Fruit fly (Drosophila melanogaster): ENCODE results near the gene CG15912.

Gene CG15912

DNA sequence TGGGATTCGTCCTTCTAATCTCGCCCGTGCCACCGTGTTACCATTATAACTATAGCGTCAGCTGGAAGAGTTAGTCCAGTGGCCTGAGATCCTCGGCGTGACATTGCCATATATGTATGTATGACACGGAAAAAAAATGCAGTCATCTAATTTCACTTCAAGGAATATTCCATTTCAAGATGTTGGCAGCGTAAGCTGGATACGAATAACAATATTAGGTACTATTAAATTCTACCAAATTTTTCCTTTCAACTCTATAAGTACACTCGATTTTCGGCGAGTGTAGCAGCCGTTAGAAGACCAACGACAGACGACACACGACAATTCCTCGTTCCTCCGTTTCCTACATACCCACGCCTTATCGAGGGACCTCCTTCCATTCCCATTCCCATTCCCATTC, 16.1 kb downstream of the CG15912 start:
- no peak for TF ChIP-seq ovo (GFP tag; optimal IDR thresholded peaks at IDR 0.05)
- no peak for TF ChIP-seq bab1 (GFP tag; optimal IDR thresholded peaks at IDR 0.05)
- TF ChIP-seq Mnt (GFP tag; optimal IDR thresholded peaks at IDR 0.05): no peak
- no peak for TF ChIP-seq CG7045 (GFP tag; optimal IDR thresholded peaks at IDR 0.05)
- TF ChIP-seq CG11617 (GFP tag; optimal IDR thresholded peaks at IDR 0.05): no peak
- TF ChIP-seq CG5204 (GFP tag; optimal IDR thresholded peaks at IDR 0.05): no peak
- no peak for TF ChIP-seq Hr96 (GFP tag; optimal IDR thresholded peaks at IDR 0.05)
- TF ChIP-seq kay (GFP tag; ENCODE audit: borderline replicate concordance): no peak
- TF ChIP-seq tj (GFP tag; optimal IDR thresholded peaks at IDR 0.05): no peak
- no peak for TF ChIP-seq Clk (GFP tag; optimal IDR thresholded peaks at IDR 0.05)
- TF ChIP-seq CG33017 (tag; optimal IDR thresholded peaks at IDR 0.05): no peak
- no peak for TF ChIP-seq cic (GFP tag; optimal IDR thresholded peaks at IDR 0.05)
- no peak for TF ChIP-seq CG14711 (tag; optimal IDR thresholded peaks at IDR 0.05)
- TF ChIP-seq CG7101 (tag; optimal IDR thresholded peaks at IDR 0.05): no peak
- TF ChIP-seq CG12768 (GFP tag; optimal IDR thresholded peaks at IDR 0.05): no peak
- no peak for TF ChIP-seq Crg-1 (GFP tag; optimal IDR thresholded peaks at IDR 0.05)
- no peak for TF ChIP-seq pad (GFP tag; optimal IDR thresholded peaks at IDR 0.05)
- no peak for TF ChIP-seq toe (GFP tag; optimal IDR thresholded peaks at IDR 0.05)

dm6 chrX:4571829-4572228, 23.0 kb downstream of the CG15912 start, which contains the start of gene CG12684:
Gene CG12684, minus strand, starts transcription at chrX:4571929.
- no peak for TF ChIP-seq Clk (GFP tag; optimal IDR thresholded peaks at IDR 0.05)
- TF ChIP-seq ovo (GFP tag; optimal IDR thresholded peaks at IDR 0.05): no peak
- no peak for TF ChIP-seq CG5204 (GFP tag; optimal IDR thresholded peaks at IDR 0.05)
- no peak for TF ChIP-seq tj (GFP tag; optimal IDR thresholded peaks at IDR 0.05)
- TF ChIP-seq CG11617 (GFP tag; optimal IDR thresholded peaks at IDR 0.05): no peak
- TF ChIP-seq Hr96 (GFP tag; optimal IDR thresholded peaks at IDR 0.05): no peak
- TF ChIP-seq cnc (optimal IDR thresholded peaks at IDR 0.05): no peak
- TF ChIP-seq bab1 (GFP tag; optimal IDR thresholded peaks at IDR 0.05): no peak
- TF ChIP-seq pad (GFP tag; optimal IDR thresholded peaks at IDR 0.05): no peak

dm6 chrX:4573971-4574370, 25.1 kb downstream of the CG15912 start:
- TF ChIP-seq tj (GFP tag; optimal IDR thresholded peaks at IDR 0.05) (no peak), kay (GFP tag; ENCODE audit: borderline replicate concordance) (no peak), cnc (optimal IDR thresholded peaks at IDR 0.05) (no peak)

DNA sequence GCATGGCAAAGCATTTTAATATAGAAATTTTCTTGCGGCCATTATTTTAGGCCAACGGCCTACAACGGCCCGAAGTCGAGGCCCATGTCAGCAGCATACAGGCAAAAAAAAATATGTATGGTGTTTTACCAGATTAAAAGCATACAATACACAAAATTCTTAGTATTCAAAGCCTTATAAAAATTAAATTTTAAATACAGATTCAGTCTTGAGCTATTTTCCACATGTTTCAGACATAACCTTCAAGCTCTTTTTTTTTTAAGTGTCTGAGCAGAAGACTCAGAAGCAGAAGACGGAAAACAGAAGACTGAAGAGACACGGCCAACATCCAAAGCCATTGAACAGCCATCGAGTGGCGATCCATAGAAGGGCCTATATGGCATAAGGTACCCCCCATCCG, 32.9 kb downstream of the CG15912 start:
- TF ChIP-seq tj (GFP tag; optimal IDR thresholded peaks at IDR 0.05) (no peak), ovo (GFP tag; optimal IDR thresholded peaks at IDR 0.05) (no peak), kay (GFP tag; ENCODE audit: borderline replicate concordance) (no peak), cic (GFP tag; optimal IDR thresholded peaks at IDR 0.05) (no peak), CG7045 (GFP tag; optimal IDR thresholded peaks at IDR 0.05) (no peak), Mnt (GFP tag; optimal IDR thresholded peaks at IDR 0.05) (no peak), Hr96 (GFP tag; optimal IDR thresholded peaks at IDR 0.05) (no peak), CG7101 (tag; optimal IDR thresholded peaks at IDR 0.05) (no peak), CG12768 (GFP tag; optimal IDR thresholded peaks at IDR 0.05) (no peak)

DNA sequence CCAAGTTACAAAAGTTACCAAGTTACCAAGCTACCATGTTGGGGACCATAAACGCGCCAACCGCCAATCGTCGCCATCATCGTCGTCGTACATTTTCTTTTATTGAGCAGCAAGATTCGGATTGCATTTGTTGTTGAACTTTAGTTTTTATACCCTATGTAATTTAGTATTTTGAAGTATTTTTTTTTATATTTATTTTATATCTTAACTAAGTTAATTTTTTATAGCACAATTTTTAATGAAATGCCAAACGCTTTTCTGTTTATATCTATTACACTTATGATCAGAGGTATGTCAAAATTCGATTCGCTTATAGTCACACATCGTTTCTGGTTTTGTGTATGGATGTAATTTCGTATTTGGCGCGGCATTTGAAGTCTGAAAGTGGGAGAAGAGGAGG, 33.6 kb downstream of the CG15912 start:
- TF ChIP-seq CG12768 (GFP tag; optimal IDR thresholded peaks at IDR 0.05): no peak
- no peak for TF ChIP-seq CG7045 (GFP tag; optimal IDR thresholded peaks at IDR 0.05)
- TF ChIP-seq ovo (GFP tag; optimal IDR thresholded peaks at IDR 0.05): no peak
- TF ChIP-seq CG33017 (tag; optimal IDR thresholded peaks at IDR 0.05): no peak
- TF ChIP-seq Clk (GFP tag; optimal IDR thresholded peaks at IDR 0.05): no peak
- TF ChIP-seq kay (GFP tag; ENCODE audit: borderline replicate concordance): no peak
- no peak for TF ChIP-seq Hr96 (GFP tag; optimal IDR thresholded peaks at IDR 0.05)
- no peak for TF ChIP-seq pad (GFP tag; optimal IDR thresholded peaks at IDR 0.05)
- TF ChIP-seq CG14711 (tag; optimal IDR thresholded peaks at IDR 0.05): no peak
- no peak for TF ChIP-seq cic (GFP tag; optimal IDR thresholded peaks at IDR 0.05)
- TF ChIP-seq cnc (optimal IDR thresholded peaks at IDR 0.05): no peak
- TF ChIP-seq Crg-1 (GFP tag; optimal IDR thresholded peaks at IDR 0.05): no peak
- no peak for TF ChIP-seq CG5204 (GFP tag; optimal IDR thresholded peaks at IDR 0.05)
- no peak for TF ChIP-seq tj (GFP tag; optimal IDR thresholded peaks at IDR 0.05)
- TF ChIP-seq CG11617 (GFP tag; optimal IDR thresholded peaks at IDR 0.05): no peak
- TF ChIP-seq bab1 (GFP tag; optimal IDR thresholded peaks at IDR 0.05): no peak
- no peak for TF ChIP-seq CG1620 (GFP tag; optimal IDR thresholded peaks at IDR 0.05)
- no peak for TF ChIP-seq toe (GFP tag; optimal IDR thresholded peaks at IDR 0.05)
- TF ChIP-seq Mnt (GFP tag; optimal IDR thresholded peaks at IDR 0.05): no peak

dm6 chrX:4587584-4587983, 38.7 kb downstream of the CG15912 start:
- TF ChIP-seq tj (GFP tag; optimal IDR thresholded peaks at IDR 0.05): no peak
- TF ChIP-seq pad (GFP tag; optimal IDR thresholded peaks at IDR 0.05): no peak
- TF ChIP-seq CG11617 (GFP tag; optimal IDR thresholded peaks at IDR 0.05): no peak
- no peak for TF ChIP-seq bab1 (GFP tag; optimal IDR thresholded peaks at IDR 0.05)
- TF ChIP-seq Mnt (GFP tag; optimal IDR thresholded peaks at IDR 0.05): no peak
- TF ChIP-seq CG1620 (GFP tag; optimal IDR thresholded peaks at IDR 0.05): no peak
- TF ChIP-seq Clk (GFP tag; optimal IDR thresholded peaks at IDR 0.05): no peak
- no peak for TF ChIP-seq ovo (GFP tag; optimal IDR thresholded peaks at IDR 0.05)
- TF ChIP-seq CG7101 (tag; optimal IDR thresholded peaks at IDR 0.05): no peak
- no peak for TF ChIP-seq Crg-1 (GFP tag; optimal IDR thresholded peaks at IDR 0.05)
- TF ChIP-seq toe (GFP tag; optimal IDR thresholded peaks at IDR 0.05): no peak
- no peak for TF ChIP-seq cnc (optimal IDR thresholded peaks at IDR 0.05)
- no peak for TF ChIP-seq CG14711 (tag; optimal IDR thresholded peaks at IDR 0.05)
- no peak for TF ChIP-seq CG5204 (GFP tag; optimal IDR thresholded peaks at IDR 0.05)
- TF ChIP-seq CG12768 (GFP tag; optimal IDR thresholded peaks at IDR 0.05): no peak
- no peak for TF ChIP-seq CG7045 (GFP tag; optimal IDR thresholded peaks at IDR 0.05)
- TF ChIP-seq kay (GFP tag; ENCODE audit: borderline replicate concordance): no peak
- TF ChIP-seq cic (GFP tag; optimal IDR thresholded peaks at IDR 0.05): no peak
- no peak for TF ChIP-seq Hr96 (GFP tag; optimal IDR thresholded peaks at IDR 0.05)
- no peak for TF ChIP-seq CG33017 (tag; optimal IDR thresholded peaks at IDR 0.05)

Data from whole organism, adult.